Fruit fly (Drosophila melanogaster) whole organism, embryonic: Measurements from ENCODE around the gene CG9471.
A peak's percentile ranks its signal among the peaks of the same experiment; 100 is the strongest.

Source experiments
- B-H2 ChIP-seq: fragments of 200-800 bp; sonication (Bioruptor generic); optimal IDR thresholded peaks from 2 replicates; lab custom pipeline; 2018; ENCODE audit warnings: missing biosample characterization, mild to moderate bottlenecking, missing genetic modification characterization
- CG10267 ChIP-seq: fragments of 200-800 bp; sonication (Bioruptor generic); optimal IDR thresholded peaks from 2 replicates; lab custom pipeline; 2018; ENCODE audit warnings: missing biosample characterization, mild to moderate bottlenecking, missing genetic modification characterization, moderate library complexity
- CG11695 ChIP-seq: fragments of 200-800 bp; sonication (Bioruptor generic); IDR thresholded peaks from 3 replicates; pipeline ENCODE4 v1.3.6; 2022; ENCODE audit warnings: missing biosample characterization, missing genetic modification characterization
- CG13287 ChIP-seq: fragments of 200-800 bp; sonication (Bioruptor generic); IDR thresholded peaks from 2 replicates; pipeline ENCODE4 v1.3.6; 2022; ENCODE audit warnings: missing biosample characterization, missing genetic modification characterization; ENCODE audit not compliant: partially characterized antibody
- CG13424 ChIP-seq: fragments of 200-800 bp; sonication (Bioruptor generic); optimal IDR thresholded peaks from 2 replicates; lab custom pipeline; 2019; ENCODE audit warnings: missing biosample characterization, mild to moderate bottlenecking, missing genetic modification characterization, moderate library complexity
- CG14860 ChIP-seq: fragments of 200-800 bp; sonication (Bioruptor generic); IDR thresholded peaks from 3 replicates; pipeline ENCODE4 v1.3.6; 2022; ENCODE audit warnings: missing biosample characterization, missing genetic modification characterization; ENCODE audit not compliant: partially characterized antibody
- CG14965 ChIP-seq: fragments of 200-800 bp; sonication (Bioruptor generic); optimal IDR thresholded peaks from 2 replicates; lab custom pipeline; 2016; ENCODE audit warnings: missing biosample characterization, missing genetic modification characterization, borderline replicate concordance
- CG16813 ChIP-seq: fragments of 200-800 bp; sonication (Bioruptor generic); IDR thresholded peaks from 3 replicates; pipeline ENCODE4 v1.3.6; 2022; ENCODE audit warnings: missing biosample characterization, missing genetic modification characterization; ENCODE audit not compliant: partially characterized antibody
- CG17186 ChIP-seq: fragments of 200-800 bp; sonication (Bioruptor generic); optimal IDR thresholded peaks from 3 replicates; lab custom pipeline; 2017; ENCODE audit warnings: missing biosample characterization, missing genetic modification reagents, missing genetic modification characterization
- CG17568 ChIP-seq: fragments of 200-800 bp; sonication (Bioruptor generic); optimal IDR thresholded peaks from 2 replicates; lab custom pipeline; 2018; ENCODE audit warnings: missing biosample characterization, mild to moderate bottlenecking, missing genetic modification characterization, moderate library complexity
- CG2116 ChIP-seq: fragments of 200-800 bp; sonication (Bioruptor generic); optimal IDR thresholded peaks from 3 replicates; lab custom pipeline; 2018; ENCODE audit warnings: missing biosample characterization, mild to moderate bottlenecking, missing genetic modification characterization
- CG2129 ChIP-seq: fragments of 200-800 bp; sonication (Bioruptor generic); IDR thresholded peaks from 2 replicates; pipeline ENCODE4 v1.3.6; 2022; ENCODE audit warnings: missing biosample characterization, missing genetic modification characterization; ENCODE audit not compliant: partially characterized antibody
- CG34224 ChIP-seq: fragments of 200-800 bp; sonication (Bioruptor generic); IDR thresholded peaks from 3 replicates; pipeline ENCODE4 v1.3.6; 2022; ENCODE audit warnings: missing biosample characterization, missing genetic modification characterization; ENCODE audit not compliant: partially characterized antibody
- CG3995 ChIP-seq: fragments of 200-800 bp; sonication (Bioruptor generic); optimal IDR thresholded peaks from 3 replicates; lab custom pipeline; 2016; ENCODE audit warnings: missing biosample characterization, missing genetic modification characterization
- CG42726 ChIP-seq: fragments of 200-800 bp; sonication (Bioruptor generic); IDR thresholded peaks from 2 replicates; pipeline ENCODE4 v1.3.6; 2022; ENCODE audit warnings: missing biosample characterization, missing genetic modification characterization; ENCODE audit not compliant: partially characterized antibody
- CG4360 ChIP-seq: fragments of 200-800 bp; sonication (Bioruptor generic); IDR thresholded peaks from 2 replicates; pipeline ENCODE4 v1.3.6; 2022; ENCODE audit warnings: missing biosample characterization, missing genetic modification characterization
- Dll ChIP-seq: fragments of 200-800 bp; sonication (Bioruptor generic); IDR thresholded peaks from 4 replicates; pipeline ENCODE4 v1.3.6; 2022; ENCODE audit warnings: missing biosample characterization, missing genetic modification characterization; ENCODE audit not compliant: partially characterized antibody
- Doc3 ChIP-seq: fragments of 200-800 bp; sonication (Bioruptor generic); IDR thresholded peaks from 3 replicates; pipeline ENCODE4 v1.3.6; 2022; ENCODE audit warnings: missing biosample characterization, missing genetic modification characterization; ENCODE audit not compliant: partially characterized antibody
- Dp ChIP-seq: fragments of 200-800 bp; sonication (Bioruptor generic); optimal IDR thresholded peaks from 2 replicates; lab custom pipeline; 2018; ENCODE audit warnings: missing biosample characterization, mild to moderate bottlenecking, missing genetic modification characterization, moderate library complexity
- Dref ChIP-seq: fragments of 200-800 bp; sonication (Bioruptor generic); IDR thresholded peaks from 2 replicates; pipeline ENCODE4 v1.3.6; 2022; ENCODE audit warnings: missing biosample characterization, missing genetic modification characterization
- E2f2 ChIP-seq: fragments of 200-800 bp; sonication (Bioruptor generic); IDR thresholded peaks from 2 replicates; pipeline ENCODE4 v1.3.6; 2022; ENCODE audit warnings: missing biosample characterization, missing genetic modification characterization
- Hmr ChIP-seq: fragments of 200-800 bp; sonication (Bioruptor generic); optimal IDR thresholded peaks from 3 replicates; lab custom pipeline; 2017; ENCODE audit warnings: mild to moderate bottlenecking, missing biosample characterization, missing genetic modification reagents, missing genetic modification characterization
- MBD-R2 ChIP-seq: fragments of 200-800 bp; sonication (Bioruptor generic); IDR thresholded peaks from 2 replicates; pipeline ENCODE4 v1.3.6; 2022; ENCODE audit warnings: missing biosample characterization, missing genetic modification characterization
- Poxn ChIP-seq: fragments of 200-800 bp; sonication (Bioruptor generic); IDR thresholded peaks from 2 replicates; pipeline ENCODE4 v1.3.6; 2022; ENCODE audit warnings: missing biosample characterization, missing genetic modification characterization
- Scr ChIP-seq: fragments of 200-800 bp; sonication (Bioruptor generic); IDR thresholded peaks from 2 replicates; pipeline ENCODE4 v1.3.6; 2022; ENCODE audit warnings: missing biosample characterization, missing genetic modification characterization; ENCODE audit not compliant: partially characterized antibody
- Sin3A ChIP-seq: fragments of >200 bp; optimal IDR thresholded peaks from 2 replicates; lab custom pipeline; 2018
- Sry-δ ChIP-seq: fragments of 200-800 bp; sonication (Bioruptor generic); optimal IDR thresholded peaks from 2 replicates; lab custom pipeline; 2016; ENCODE audit warnings: missing biosample characterization, missing genetic modification characterization
- bbx ChIP-seq: fragments of 200-800 bp; sonication (Bioruptor generic); IDR thresholded peaks from 2 replicates; pipeline ENCODE4 v1.3.6; 2022; ENCODE audit warnings: missing biosample characterization, missing genetic modification characterization; ENCODE audit not compliant: partially characterized antibody
- cg ChIP-seq: fragments of 200-800 bp; sonication (Bioruptor generic); optimal IDR thresholded peaks from 3 replicates; lab custom pipeline; 2019; ENCODE audit warnings: missing biosample characterization, mild to moderate bottlenecking, missing genetic modification characterization, moderate library complexity
- crp ChIP-seq, 2 experiments: fragments of 200-800 bp; sonication (Bioruptor generic); optimal IDR thresholded peaks; 2 replicates in 1 of 2; 3 replicates in 1 of 2; lab custom pipeline; 2017; ENCODE audit warnings: missing biosample characterization in 2 of 2, missing genetic modification characterization in 2 of 2, mild to moderate bottlenecking in 1 of 2, moderate library complexity in 1 of 2
- dimm ChIP-seq: fragments of 200-800 bp; sonication (Bioruptor generic); IDR thresholded peaks from 2 replicates; pipeline ENCODE4 v1.3.6; 2022; ENCODE audit warnings: missing biosample characterization, missing genetic modification characterization
- hbn ChIP-seq: fragments of 200-800 bp; sonication (Bioruptor generic); IDR thresholded peaks from 2 replicates; pipeline ENCODE4 v1.3.6; 2022; ENCODE audit warnings: missing biosample characterization, missing genetic modification characterization; ENCODE audit not compliant: partially characterized antibody
- kah ChIP-seq: fragments of 200-800 bp; sonication (Bioruptor generic); optimal IDR thresholded peaks from 2 replicates; lab custom pipeline; 2018; ENCODE audit warnings: missing biosample characterization, mild to moderate bottlenecking, missing genetic modification characterization
- knrl ChIP-seq: fragments of 200-800 bp; sonication (Bioruptor generic); IDR thresholded peaks from 3 replicates; pipeline ENCODE4 v1.3.6; 2022; ENCODE audit warnings: missing biosample characterization, missing genetic modification characterization; ENCODE audit not compliant: partially characterized antibody
- nerfin-2 ChIP-seq: fragments of 200-800 bp; sonication (Bioruptor generic); IDR thresholded peaks from 2 replicates; pipeline ENCODE4 v1.3.6; 2022; ENCODE audit warnings: missing biosample characterization, missing genetic modification characterization; ENCODE audit not compliant: partially characterized antibody
- nmo ChIP-seq: fragments of 200-800 bp; sonication (Bioruptor generic); optimal IDR thresholded peaks from 2 replicates; lab custom pipeline; 2018; ENCODE audit warnings: missing biosample characterization, mild to moderate bottlenecking, missing genetic modification characterization, moderate library complexity
- phol ChIP-seq: fragments of 200-800 bp; sonication (Bioruptor generic); optimal IDR thresholded peaks from 3 replicates; lab custom pipeline; 2018; ENCODE audit warnings: missing biosample characterization, mild to moderate bottlenecking, missing genetic modification characterization, moderate library complexity
- pzg ChIP-seq: fragments of 200-800 bp; sonication (Bioruptor generic); optimal IDR thresholded peaks from 3 replicates; lab custom pipeline; 2018; ENCODE audit warnings: missing biosample characterization, mild to moderate bottlenecking, missing genetic modification characterization, moderate library complexity
- row ChIP-seq: fragments of 200-800 bp; sonication (Bioruptor generic); IDR thresholded peaks from 3 replicates; pipeline ENCODE4 v1.3.6; 2022; ENCODE audit warnings: missing biosample characterization, missing genetic modification characterization
- sens-2 ChIP-seq: fragments of 200-800 bp; sonication (Bioruptor generic); IDR thresholded peaks from 2 replicates; pipeline ENCODE4 v1.3.6; 2022; ENCODE audit warnings: missing biosample characterization, missing genetic modification characterization
- stwl ChIP-seq: fragments of 200-800 bp; sonication (Bioruptor generic); optimal IDR thresholded peaks from 3 replicates; lab custom pipeline; 2018; ENCODE audit warnings: missing biosample characterization, mild to moderate bottlenecking, missing genetic modification characterization, moderate library complexity
- trem ChIP-seq: fragments of 200-800 bp; optimal IDR thresholded peaks from 3 replicates; lab custom pipeline; 2019; ENCODE audit warnings: missing biosample characterization, mild to moderate bottlenecking, missing genetic modification characterization, moderate library complexity
- unc-4 ChIP-seq: fragments of 200-800 bp; sonication (Bioruptor generic); IDR thresholded peaks from 2 replicates; pipeline ENCODE4 v1.3.6; 2022; ENCODE audit warnings: missing biosample characterization, missing genetic modification characterization; ENCODE audit not compliant: partially characterized antibody
- vnd ChIP-seq: fragments of 200-800 bp; sonication (Bioruptor generic); IDR thresholded peaks from 3 replicates; pipeline ENCODE4 v1.3.6; 2022; ENCODE audit warnings: missing biosample characterization, missing genetic modification characterization; ENCODE audit not compliant: partially characterized antibody

Gene CG9471

DNA sequence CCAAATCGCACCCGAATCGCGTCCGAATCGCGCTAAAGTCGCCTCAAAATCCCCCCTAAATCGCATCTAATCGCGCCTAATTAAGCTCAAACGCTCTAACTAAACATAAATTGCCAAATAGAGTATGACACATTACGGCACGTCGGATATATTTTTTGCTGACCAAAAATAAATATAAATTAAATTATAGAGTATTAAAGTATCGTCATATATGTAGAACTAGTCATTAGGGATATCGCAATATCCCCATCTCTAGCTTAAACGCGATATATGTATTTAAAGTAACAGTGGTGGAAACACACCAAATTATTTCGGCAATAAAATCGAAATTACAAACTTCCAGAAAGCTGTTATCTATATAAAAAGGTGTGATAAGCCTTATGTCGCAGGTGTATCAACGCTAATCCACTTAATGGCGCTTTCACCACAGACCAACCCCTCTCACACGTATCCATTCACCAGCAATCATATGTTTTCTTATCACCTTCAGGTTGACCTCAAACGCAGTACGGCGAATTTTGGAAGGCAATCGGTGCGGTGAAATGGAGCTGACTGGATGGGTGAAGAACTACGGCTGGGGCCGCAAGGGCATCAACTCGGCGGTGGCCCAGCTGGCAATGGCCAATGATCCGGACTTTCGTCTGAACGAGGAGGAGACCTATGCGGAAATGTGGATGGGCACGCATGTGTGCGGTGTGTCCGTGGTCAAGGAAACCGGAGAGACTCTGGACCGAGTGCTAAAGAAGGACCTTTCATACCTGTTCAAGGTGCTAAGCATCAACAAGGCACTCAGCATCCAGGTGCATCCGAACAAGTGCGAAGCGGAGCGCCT, 11.8 kb downstream of the CG9471 start, which contains the start of gene Mpi (continued):
- no peak for TF ChIP-seq Poxn (GFP tag; lab: Robert Waterston, UW)

DNA sequence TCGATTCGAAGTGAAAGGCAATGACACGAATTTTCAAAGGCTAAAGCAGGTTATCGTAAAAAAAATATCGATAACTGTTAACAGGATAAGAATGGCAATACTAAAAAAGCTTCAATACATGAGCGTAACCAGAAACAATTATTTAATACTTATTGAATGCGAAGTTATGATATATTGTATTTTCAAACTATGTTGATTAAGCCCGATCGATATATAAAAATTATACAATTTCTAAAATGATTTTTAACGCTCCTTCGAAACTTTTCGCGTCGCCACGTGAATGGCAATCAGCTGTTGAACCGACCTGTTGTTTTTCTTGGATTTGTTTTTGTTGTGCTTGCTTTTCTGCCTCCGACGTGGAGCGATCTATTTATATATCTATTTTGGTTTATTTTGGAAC, 15.2 kb downstream of the CG9471 start, which contains the start of the genes Alg12 and Rpt3R:
Alg12 (plus strand) TSS at position 305 of the 400 bp plus-strand sequence.
Rpt3R (minus strand) TSS at position 324 of the 400 bp plus-strand sequence.
- TF ChIP-seq Doc3 (GFP tag; lab: Robert Waterston, UW) (peak; percentile 70), CG14965 (GFP tag; lab: Kevin White, UChicago) (no peak), dimm (GFP tag; lab: Robert Waterston, UW) (no peak), CG3995 (GFP tag; lab: Kevin White, UChicago) (peak; percentile 32), phol (peak; percentile 15), CG42726 (GFP tag; lab: Robert Waterston, UW) (no peak), CG13424 (tag; lab: Kevin White, UChicago) (no peak), E2f2 (GFP tag; lab: Robert Waterston, UW) (peak; percentile 70), CG2116 (GFP tag; lab: Kevin White, UChicago) (peak; percentile 56), CG17568 (GFP tag; lab: Kevin White, UChicago) (no peak), knrl (GFP tag; lab: Robert Waterston, UW) (peak; percentile 32; the same call in 1 of the 3 replicates), sens-2 (GFP tag; lab: Robert Waterston, UW) (no peak), B-H2 (GFP tag; lab: Kevin White, UChicago) (no peak), crp (GFP tag; optimal IDR thresholded peaks at IDR 0.05; lab: Kevin White, UChicago) (peak; percentile 28 to 90), row (no peak), Dref (GFP tag; lab: Robert Waterston, UW) (peak; percentile 58), cg (no peak), hbn (GFP tag; lab: Robert Waterston, UW) (peak; percentile 62; the same call in 1 of the 2 replicates), trem (tag; lab: Kevin White, UChicago) (peak; percentile 36), vnd (GFP tag; lab: Robert Waterston, UW) (0 out of 3 replicates have a peak, but pooled peaks have one; percentile 28), CG14860 (GFP tag; lab: Robert Waterston, UW) (0 out of 3 replicates have a peak, but pooled peaks have one; percentile 30), Scr (GFP tag; lab: Robert Waterston, UW) (peak; percentile 67), CG13287 (peak; percentile 77), MBD-R2 (GFP tag; lab: Robert Waterston, UW) (peak; percentile 72), CG34224 (peak; percentile 70), kah (GFP tag; lab: Kevin White, UChicago) (peak; percentile 94), nmo (GFP tag; lab: Kevin White, UChicago) (peak; percentile 5), bbx (GFP tag; lab: Robert Waterston, UW) (peak; percentile 37; the same call in 1 of the 2 replicates), CG17186 (GFP tag; lab: Kevin White, UChicago) (no peak), Sin3A (lab: Kevin White, UChicago) (peak; percentile 22), CG4360 (GFP tag; lab: Robert Waterston, UW) (peak; percentile 27; the same call in 1 of the 2 replicates), unc-4 (GFP tag; lab: Robert Waterston, UW) (peak; percentile 62), Hmr (GFP tag; lab: Kevin White, UChicago) (no peak), pzg (peak; percentile 38), CG16813 (GFP tag; lab: Robert Waterston, UW) (peak; percentile 48; the same call in 2 of the 3 replicates), Dp (GFP tag; lab: Kevin White, UChicago) (peak; percentile 62), stwl (peak; percentile 29), Dll (GFP tag; lab: Robert Waterston, UW) (peak; percentile 81), nerfin-2 (GFP tag; lab: Robert Waterston, UW) (no peak), CG10267 (tag; lab: Kevin White, UChicago) (peak; percentile 11), CG11695 (GFP tag; lab: Robert Waterston, UW) (no peak), Sry-δ (GFP tag; lab: Kevin White, UChicago) (peak; percentile 40), CG2129 (GFP tag; lab: Robert Waterston, UW) (0 out of 2 replicates have a peak, but pooled peaks have one; percentile 26)
